Worm (Caenorhabditis elegans): ENCODE measurements around the gene fbxb-49.
"Not testable (repeated sequence)": the region's sequence is repeated elsewhere in the genome, so short reads cannot be mapped to it uniquely, and the experiment has no call there.

The fbxb-49 gene

DNA sequence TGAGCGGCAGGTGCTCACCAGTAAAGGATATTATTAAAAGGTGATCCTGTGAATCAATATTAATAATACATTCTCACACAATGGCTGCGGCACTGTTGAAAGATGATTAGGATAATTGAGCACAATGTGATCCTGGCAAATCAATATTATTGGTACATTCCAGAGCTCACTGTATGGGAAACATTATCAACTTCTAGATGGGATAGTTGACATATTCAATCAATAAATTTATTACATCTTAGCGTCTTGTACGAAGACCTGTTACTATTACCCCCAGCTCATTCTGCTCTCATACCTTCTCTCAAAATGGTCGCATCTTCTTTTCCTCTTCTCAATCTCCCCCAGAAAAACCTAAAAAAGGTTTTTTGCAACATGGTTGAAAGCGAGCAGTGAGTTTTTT lies at the start of gene fbxb-49:
Gene fbxb-49, plus strand, starts transcription at position 301 of the 400 bp plus-strand sequence.
- no peak for TF ChIP-seq tab-1 (GFP tag; IDR thresholded peaks at IDR 0.05)
- no peak for TF ChIP-seq T22C8.4 (GFP tag; IDR thresholded peaks at IDR 0.05)
- TF ChIP-seq flt-1 (GFP tag; IDR thresholded peaks at IDR 0.05), result no peak
- TF ChIP-seq ztf-23 (GFP tag; IDR thresholded peaks at IDR 0.05), result no peak
- no peak for TF ChIP-seq ref-1 (GFP tag; conservative IDR thresholded peaks at IDR 0.05)

- TF ChIP-seq flt-1 (GFP tag; IDR thresholded peaks at IDR 0.05) (no peak), med-1 (GFP tag; optimal IDR thresholded peaks at IDR 0.05; ENCODE audit: insufficient read depth) (no peak), klf-2 (GFP tag; conservative IDR thresholded peaks at IDR 0.05) (no peak), ztf-23 (GFP tag; IDR thresholded peaks at IDR 0.05) (no peak), T22C8.4 (GFP tag; IDR thresholded peaks at IDR 0.05) (no peak), ztf-29 (GFP tag; IDR thresholded peaks at IDR 0.05) (no peak), tab-1 (GFP tag; IDR thresholded peaks at IDR 0.05) (no peak), ref-1 (GFP tag; conservative IDR thresholded peaks at IDR 0.05) (no peak)
Measured at ce11 chrII:1518914-1519313, 49.4 kb upstream of the fbxb-49 start, which contains the start of gene Y51H7BR.8. Y51H7BR.8 (plus strand) TSS chrII:1519214.

ce11 chrII:1519867-1520266 lies 48.4 kb upstream of the fbxb-49 start:
- TF ChIP-seq med-1 (GFP tag; optimal IDR thresholded peaks at IDR 0.05; ENCODE audit: insufficient read depth) (no peak), cog-1 (tag; optimal IDR thresholded peaks at IDR 0.05) (no peak), ref-1 (GFP tag; conservative IDR thresholded peaks at IDR 0.05) (no peak), ztf-23 (GFP tag; IDR thresholded peaks at IDR 0.05) (peak; percentile 12; the same call in 1 of the 2 replicates), ztf-29 (GFP tag; IDR thresholded peaks at IDR 0.05) (no peak), tab-1 (GFP tag; IDR thresholded peaks at IDR 0.05) (peak; percentile 69; the same call in 1 of the 2 replicates), T22C8.4 (GFP tag; IDR thresholded peaks at IDR 0.05) (no peak), flt-1 (GFP tag; IDR thresholded peaks at IDR 0.05) (0 out of 2 replicates have a peak, but pooled peaks have one; percentile 23), klf-2 (GFP tag; conservative IDR thresholded peaks at IDR 0.05) (no peak)

- TF ChIP-seq flt-1 (GFP tag; IDR thresholded peaks at IDR 0.05) (no peak), ref-1 (GFP tag; conservative IDR thresholded peaks at IDR 0.05) (no peak), klf-2 (GFP tag; conservative IDR thresholded peaks at IDR 0.05) (no peak), T22C8.4 (GFP tag; IDR thresholded peaks at IDR 0.05) (no peak), med-1 (GFP tag; optimal IDR thresholded peaks at IDR 0.05; ENCODE audit: insufficient read depth) (no peak), ztf-23 (GFP tag; IDR thresholded peaks at IDR 0.05) (no peak), ztf-29 (GFP tag; IDR thresholded peaks at IDR 0.05) (no peak), cog-1 (tag; optimal IDR thresholded peaks at IDR 0.05) (no peak), tab-1 (GFP tag; IDR thresholded peaks at IDR 0.05) (no peak)
Measured at ce11 chrII:1521956-1522355, 46.4 kb upstream of the fbxb-49 start.

DNA sequence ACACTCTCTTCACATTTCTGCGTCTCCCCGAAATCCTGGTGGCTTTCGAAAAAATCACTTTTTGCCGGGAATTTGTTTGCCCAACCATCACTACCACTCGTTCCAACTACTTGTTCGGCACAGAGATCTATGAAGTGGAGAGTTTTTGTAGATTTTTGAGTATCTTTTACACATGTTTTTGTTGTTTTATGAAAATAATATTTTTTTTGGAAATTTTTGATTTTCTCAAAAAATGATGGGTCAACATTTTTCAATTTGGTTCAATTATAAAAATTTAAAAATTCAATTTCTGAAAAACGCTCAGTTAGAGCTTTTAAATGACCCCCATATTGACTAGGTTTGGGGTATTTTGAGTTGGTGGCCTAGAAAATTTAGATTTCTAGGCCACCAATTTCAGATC lies 42.8 kb upstream of the fbxb-49 start, which contains the start of gene Y51H7BR.7:
Gene Y51H7BR.7, minus strand, starts transcription at position 101 of the 400 bp plus-strand sequence.
- TF ChIP-seq tab-1 (GFP tag; IDR thresholded peaks at IDR 0.05) (no peak), klf-2 (GFP tag; conservative IDR thresholded peaks at IDR 0.05) (no peak), ztf-29 (GFP tag; IDR thresholded peaks at IDR 0.05) (no peak), T22C8.4 (GFP tag; IDR thresholded peaks at IDR 0.05) (no peak), cog-1 (tag; optimal IDR thresholded peaks at IDR 0.05) (no peak), ref-1 (GFP tag; conservative IDR thresholded peaks at IDR 0.05) (no peak), ztf-23 (GFP tag; IDR thresholded peaks at IDR 0.05) (no peak), flt-1 (GFP tag; IDR thresholded peaks at IDR 0.05) (no peak)

ce11 chrII:1529057-1529456 lies 39.3 kb upstream of the fbxb-49 start, which contains the start of gene Y51H7BR.4:
Y51H7BR.4 (plus strand) TSS chrII:1529357.
- no peak for TF ChIP-seq flt-1 (GFP tag; IDR thresholded peaks at IDR 0.05)
- TF ChIP-seq ztf-29 (GFP tag; IDR thresholded peaks at IDR 0.05), result no peak
- TF ChIP-seq cog-1 (tag; optimal IDR thresholded peaks at IDR 0.05), result no peak
- TF ChIP-seq tab-1 (GFP tag; IDR thresholded peaks at IDR 0.05), result no peak
- TF ChIP-seq klf-2 (GFP tag; conservative IDR thresholded peaks at IDR 0.05), result no peak
- no peak for TF ChIP-seq med-1 (GFP tag; optimal IDR thresholded peaks at IDR 0.05; ENCODE audit: insufficient read depth)
- TF ChIP-seq T22C8.4 (GFP tag; IDR thresholded peaks at IDR 0.05), result no peak

DNA sequence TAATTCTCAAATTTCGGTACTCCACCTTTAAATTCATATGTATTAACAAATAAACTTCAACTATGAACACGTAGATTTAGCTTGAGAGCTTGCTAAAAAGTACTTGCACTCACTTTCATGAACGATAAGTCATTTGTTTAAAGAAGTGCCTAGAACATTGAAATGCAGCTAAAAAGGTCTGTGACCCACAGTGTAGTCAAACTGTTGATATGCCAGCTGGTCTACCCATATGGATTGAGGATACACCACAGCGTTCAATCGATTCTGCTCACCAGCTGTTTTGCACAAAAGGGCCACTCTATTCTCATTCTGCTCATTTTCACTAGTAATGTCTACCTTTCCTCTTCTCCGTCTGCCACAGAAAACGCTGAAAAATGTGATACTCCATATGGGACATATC lies 32.4 kb upstream of the fbxb-49 start, which contains the start of gene fbxb-43:
Gene fbxb-43, plus strand, starts transcription at position 301 of the 400 bp plus-strand sequence.
- no peak for TF ChIP-seq ref-1 (GFP tag; conservative IDR thresholded peaks at IDR 0.05)

- no peak for TF ChIP-seq tab-1 (GFP tag; IDR thresholded peaks at IDR 0.05)
Measured at ce11 chrII:1537321-1537720, 31.0 kb upstream of the fbxb-49 start, which contains the start of gene fbxb-42. fbxb-42 (plus strand) TSS chrII:1537621.

DNA sequence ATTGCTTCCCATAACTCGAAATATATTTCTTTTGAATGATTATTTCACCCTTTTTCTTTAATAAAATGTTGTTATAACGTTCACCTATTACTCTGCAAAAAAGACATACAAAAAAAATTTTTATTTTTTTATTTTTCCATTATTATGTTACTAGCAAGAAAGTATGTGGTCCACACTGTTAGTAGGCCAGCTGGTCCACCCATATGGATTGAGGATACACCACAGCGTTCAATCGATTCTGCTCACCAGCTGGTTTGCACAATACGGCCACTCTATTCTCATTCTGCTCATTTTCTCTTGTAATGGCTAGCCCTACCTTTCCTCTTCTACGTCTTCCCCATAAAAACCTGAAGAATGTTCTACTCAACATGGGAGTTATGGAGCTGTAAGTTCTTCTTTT lies 29.7 kb upstream of the fbxb-49 start, which contains the start of gene fbxb-44:
Gene fbxb-44, plus strand, starts transcription at position 301 of the 400 bp plus-strand sequence.
- no peak for TF ChIP-seq med-1 (GFP tag; optimal IDR thresholded peaks at IDR 0.05; ENCODE audit: insufficient read depth)
- TF ChIP-seq tab-1 (GFP tag; IDR thresholded peaks at IDR 0.05), result no peak
- no peak for TF ChIP-seq ztf-29 (GFP tag; IDR thresholded peaks at IDR 0.05)
- TF ChIP-seq cog-1 (tag; optimal IDR thresholded peaks at IDR 0.05), result no peak
- TF ChIP-seq T22C8.4 (GFP tag; IDR thresholded peaks at IDR 0.05), result no peak
- TF ChIP-seq flt-1 (GFP tag; IDR thresholded peaks at IDR 0.05), result no peak
- no peak for TF ChIP-seq ztf-23 (GFP tag; IDR thresholded peaks at IDR 0.05)
- TF ChIP-seq klf-2 (GFP tag; conservative IDR thresholded peaks at IDR 0.05), result no peak
- TF ChIP-seq ref-1 (GFP tag; conservative IDR thresholded peaks at IDR 0.05), result no peak

DNA sequence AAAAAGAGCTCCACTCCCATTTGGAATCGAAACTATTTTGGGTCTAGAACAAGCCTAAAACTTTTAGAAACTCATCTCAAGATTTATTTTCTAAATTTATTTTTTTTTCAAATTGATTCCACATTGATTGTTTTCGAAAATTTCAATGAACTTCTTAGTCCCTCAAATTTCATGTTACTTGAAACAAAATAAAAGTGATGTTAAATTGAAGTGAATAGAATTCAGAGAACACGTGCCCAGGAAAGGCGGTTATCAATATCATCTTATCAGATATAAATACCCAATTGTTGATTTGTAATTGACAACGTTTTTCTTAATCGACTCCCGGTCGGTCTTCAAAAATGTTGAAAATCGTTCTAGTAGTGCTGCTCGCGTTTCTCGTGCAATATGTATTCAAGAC lies 27.7 kb upstream of the fbxb-49 start, which contains the start of gene poml-4:
Gene poml-4, plus strand, starts transcription at position 301 of the 400 bp plus-strand sequence.
- TF ChIP-seq ztf-29 (GFP tag; IDR thresholded peaks at IDR 0.05); ref-1 (GFP tag; conservative IDR thresholded peaks at IDR 0.05); tab-1 (GFP tag; IDR thresholded peaks at IDR 0.05): not testable (repeated sequence)

ce11 chrII:1543182-1543581 lies 25.1 kb upstream of the fbxb-49 start, which contains the start of gene K05F6.4:
K05F6.4 (plus strand) TSS chrII:1543482.
- not testable (repeated sequence) for TF ChIP-seq med-1 (GFP tag; optimal IDR thresholded peaks at IDR 0.05; ENCODE audit: insufficient read depth); cog-1 (tag; optimal IDR thresholded peaks at IDR 0.05); klf-2 (GFP tag; conservative IDR thresholded peaks at IDR 0.05)

Measured in whole organism, midembryonic.